Fruit fly (Drosophila melanogaster) whole organism, embryonic: ENCODE data around the gene nst.
A peak's percentile ranks its signal among the peaks of the same experiment; 100 is the strongest.

Source experiments
- ATbp ChIP-seq: fragments of 200-800 bp; sonication (Bioruptor generic); optimal IDR thresholded peaks from 2 replicates; lab custom pipeline; 2017; ENCODE audit warnings: missing biosample characterization, mild to moderate bottlenecking, missing genetic modification characterization, missing genetic modification reagents
- CG10267 ChIP-seq: fragments of 200-800 bp; sonication (Bioruptor generic); optimal IDR thresholded peaks from 2 replicates; lab custom pipeline; 2018; ENCODE audit warnings: missing biosample characterization, mild to moderate bottlenecking, missing genetic modification characterization, moderate library complexity
- CG10321 ChIP-seq: fragments of 200-800 bp; sonication (Bioruptor generic); IDR thresholded peaks from 2 replicates; pipeline ENCODE4 v1.3.6; 2022; ENCODE audit warnings: missing biosample characterization, missing genetic modification characterization
- CG11695 ChIP-seq: fragments of 200-800 bp; sonication (Bioruptor generic); IDR thresholded peaks from 3 replicates; pipeline ENCODE4 v1.3.6; 2022; ENCODE audit warnings: missing biosample characterization, missing genetic modification characterization
- CG11723 ChIP-seq: fragments of 200-800 bp; sonication (Bioruptor generic); optimal IDR thresholded peaks from 2 replicates; lab custom pipeline; 2017; ENCODE audit warnings: missing biosample characterization, mild to moderate bottlenecking, missing genetic modification characterization
- CG12769 ChIP-seq: fragments of 200-800 bp; sonication (Bioruptor generic); optimal IDR thresholded peaks from 2 replicates; lab custom pipeline; 2019; ENCODE audit warnings: missing biosample characterization, mild to moderate bottlenecking, missing genetic modification characterization, moderate library complexity
- CG12942 ChIP-seq: fragments of 200-800 bp; sonication (Bioruptor generic); optimal IDR thresholded peaks from 3 replicates; lab custom pipeline; 2016; ENCODE audit warnings: missing biosample characterization, missing genetic modification characterization
- CG14667 ChIP-seq: fragments of 200-800 bp; sonication (Bioruptor generic); IDR thresholded peaks from 2 replicates; pipeline ENCODE4 v1.3.6; 2022; ENCODE audit warnings: missing biosample characterization, missing genetic modification characterization
- CG16815 ChIP-seq: fragments of 200-800 bp; sonication (Bioruptor generic); optimal IDR thresholded peaks from 3 replicates; lab custom pipeline; 2017; ENCODE audit warnings: missing biosample characterization, mild to moderate bottlenecking, missing genetic modification characterization
- CG17361 ChIP-seq: fragments of 200-800 bp; sonication (Bioruptor generic); IDR thresholded peaks from 3 replicates; pipeline ENCODE4 v1.3.6; 2022; ENCODE audit warnings: missing biosample characterization, missing genetic modification characterization
- CG18011 ChIP-seq: fragments of 200-800 bp; sonication (Bioruptor generic); optimal IDR thresholded peaks from 2 replicates; lab custom pipeline; 2017; ENCODE audit warnings: missing biosample characterization, missing genetic modification characterization, mild to moderate bottlenecking, moderate library complexity, missing genotype
- CG1832 ChIP-seq: fragments of 200-800 bp; sonication (Bioruptor generic); optimal IDR thresholded peaks from 2 replicates; lab custom pipeline; 2017; ENCODE audit warnings: missing biosample characterization, mild to moderate bottlenecking, missing genetic modification characterization, inconsistent platforms
- CG3281 ChIP-seq: fragments of 200-800 bp; sonication (Bioruptor generic); optimal IDR thresholded peaks from 3 replicates; lab custom pipeline; 2017; ENCODE audit warnings: missing biosample characterization, mild to moderate bottlenecking, missing genetic modification characterization
- CG43689 ChIP-seq: fragments of 200-800 bp; sonication (Bioruptor generic); IDR thresholded peaks from 2 replicates; pipeline ENCODE4 v1.3.6; 2022; ENCODE audit warnings: missing biosample characterization, missing genetic modification characterization
- CG4404 ChIP-seq: fragments of 200-800 bp; sonication (Bioruptor generic); IDR thresholded peaks from 2 replicates; pipeline ENCODE4 v1.3.6; 2022; ENCODE audit warnings: missing biosample characterization, missing genetic modification characterization
- CG7271 ChIP-seq: fragments of 200-800 bp; sonication (Bioruptor generic); optimal IDR thresholded peaks from 2 replicates; lab custom pipeline; 2018; ENCODE audit warnings: missing biosample characterization, mild to moderate bottlenecking, missing genetic modification characterization, moderate library complexity
- CG7357 ChIP-seq: fragments of 200-800 bp; sonication (Bioruptor generic); IDR thresholded peaks from 3 replicates; pipeline ENCODE4 v1.3.6; 2022; ENCODE audit warnings: missing biosample characterization, missing genetic modification characterization
- CG7839 ChIP-seq: fragments of 200-800 bp; sonication (Bioruptor generic); optimal IDR thresholded peaks from 3 replicates; lab custom pipeline; 2018; ENCODE audit warnings: missing biosample characterization, mild to moderate bottlenecking, missing genetic modification characterization, moderate library complexity
- Doc3 ChIP-seq: fragments of 200-800 bp; sonication (Bioruptor generic); IDR thresholded peaks from 3 replicates; pipeline ENCODE4 v1.3.6; 2022; ENCODE audit warnings: missing biosample characterization, missing genetic modification characterization; ENCODE audit not compliant: partially characterized antibody
- Eip74EF ChIP-seq, 2 experiments: fragments of 200-800 bp in 1 of 2; fragments of >200 bp in 1 of 2; sonication (Bioruptor generic) in 1 of 2; optimal IDR thresholded peaks; 2 replicates each; lab custom pipeline; 2017 to 2019; ENCODE audit warnings: missing biosample characterization in 2 of 2, missing genetic modification characterization in 2 of 2, mild to moderate bottlenecking in 1 of 2, moderate library complexity in 1 of 2
- Elba2 ChIP-seq: fragments of 200-800 bp; sonication (Bioruptor generic); optimal IDR thresholded peaks from 3 replicates; lab custom pipeline; 2016; ENCODE audit warnings: missing biosample characterization, missing genetic modification characterization
- GATAe ChIP-seq: fragments of 200-800 bp; sonication (Bioruptor generic); conservative IDR thresholded peaks from 2 replicates; pipeline ENCODE4 v1.3.6; 2022; ENCODE audit warnings: missing biosample characterization, missing genetic modification characterization
- Hmr ChIP-seq: fragments of 200-800 bp; sonication (Bioruptor generic); optimal IDR thresholded peaks from 3 replicates; lab custom pipeline; 2017; ENCODE audit warnings: mild to moderate bottlenecking, missing biosample characterization, missing genetic modification reagents, missing genetic modification characterization
- Nf-YB ChIP-seq: fragments of 200-800 bp; sonication (Bioruptor generic); optimal IDR thresholded peaks from 3 replicates; lab custom pipeline; 2019; ENCODE audit warnings: missing biosample characterization, mild to moderate bottlenecking, missing genetic modification characterization, moderate library complexity
- YL-1 ChIP-seq: fragments of 200-800 bp; sonication (Bioruptor generic); optimal IDR thresholded peaks from 3 replicates; lab custom pipeline; 2017; ENCODE audit warnings: missing biosample characterization, mild to moderate bottlenecking, missing genetic modification characterization
- bsh ChIP-seq, 2 experiments: fragments of 200-800 bp; sonication (Bioruptor generic); optimal IDR thresholded peaks; 2 replicates each; lab custom pipeline; 2017 to 2018; ENCODE audit warnings: mild to moderate bottlenecking in 2 of 2, missing biosample characterization in 2 of 2, missing genetic modification characterization in 2 of 2, moderate library complexity in 1 of 2
- cwo ChIP-seq: fragments of 200-800 bp; sonication (Bioruptor generic); optimal IDR thresholded peaks from 3 replicates; lab custom pipeline; 2017; ENCODE audit warnings: missing biosample characterization, missing genetic modification characterization, mild to moderate bottlenecking, moderate library complexity, missing genetic modification reagents
- dpn ChIP-seq, 2 experiments: fragments of 200-800 bp; sonication (Bioruptor generic); optimal IDR thresholded peaks; 3 replicates each; lab custom pipeline; 2016; ENCODE audit warnings: missing biosample characterization in 2 of 2, missing genetic modification characterization in 2 of 2
- ftz-f1 ChIP-seq: fragments of 200-800 bp; sonication (Bioruptor generic); optimal IDR thresholded peaks from 2 replicates; lab custom pipeline; 2016; ENCODE audit warnings: missing biosample characterization, missing genetic modification characterization
- hbn ChIP-seq: fragments of 200-800 bp; sonication (Bioruptor generic); IDR thresholded peaks from 2 replicates; pipeline ENCODE4 v1.3.6; 2022; ENCODE audit warnings: missing biosample characterization, missing genetic modification characterization; ENCODE audit not compliant: partially characterized antibody
- lilli ChIP-seq: fragments of 200-800 bp; sonication (Bioruptor generic); optimal IDR thresholded peaks from 3 replicates; lab custom pipeline; 2016; ENCODE audit warnings: missing biosample characterization, missing genetic modification characterization
- mam ChIP-seq: fragments of 200-800 bp; sonication (Bioruptor generic); optimal IDR thresholded peaks from 3 replicates; lab custom pipeline; 2016; ENCODE audit warnings: missing biosample characterization, missing genetic modification characterization
- onecut ChIP-seq: fragments of 200-800 bp; sonication (Bioruptor generic); IDR thresholded peaks from 2 replicates; pipeline ENCODE4 v1.3.6; 2022; ENCODE audit warnings: missing biosample characterization, missing genetic modification characterization
- phol ChIP-seq: fragments of 200-800 bp; sonication (Bioruptor generic); optimal IDR thresholded peaks from 3 replicates; lab custom pipeline; 2018; ENCODE audit warnings: missing biosample characterization, mild to moderate bottlenecking, missing genetic modification characterization, moderate library complexity
- pnt ChIP-seq: fragments of 200-800 bp; sonication (Bioruptor generic); optimal IDR thresholded peaks from 3 replicates; lab custom pipeline; 2016; ENCODE audit warnings: missing biosample characterization, missing genetic modification characterization
- pum ChIP-seq: fragments of 200-800 bp; sonication (Bioruptor generic); optimal IDR thresholded peaks from 2 replicates; lab custom pipeline; 2016; ENCODE audit warnings: missing biosample characterization, missing genetic modification characterization
- schlank ChIP-seq: fragments of 200-800 bp; sonication (Bioruptor generic); optimal IDR thresholded peaks from 2 replicates; lab custom pipeline; 2018; ENCODE audit warnings: missing biosample characterization, mild to moderate bottlenecking, missing genetic modification characterization
- sens-2 ChIP-seq: fragments of 200-800 bp; sonication (Bioruptor generic); IDR thresholded peaks from 2 replicates; pipeline ENCODE4 v1.3.6; 2022; ENCODE audit warnings: missing biosample characterization, missing genetic modification characterization
- sqz ChIP-seq: fragments of 200-800 bp; sonication (Bioruptor generic); optimal IDR thresholded peaks from 3 replicates; lab custom pipeline; 2018; ENCODE audit warnings: missing biosample characterization, mild to moderate bottlenecking, missing genetic modification characterization
- sr ChIP-seq: fragments of 200-800 bp; sonication (Bioruptor generic); IDR thresholded peaks from 3 replicates; pipeline ENCODE4 v1.3.6; 2022; ENCODE audit warnings: missing biosample characterization, missing genetic modification characterization
- vvl ChIP-seq: fragments of 200-800 bp; sonication (Bioruptor generic); IDR thresholded peaks from 2 replicates; pipeline ENCODE4 v1.3.6; 2022; ENCODE audit warnings: missing biosample characterization, missing genetic modification characterization
- zf30C ChIP-seq: fragments of 200-800 bp; sonication (Bioruptor generic); optimal IDR thresholded peaks from 3 replicates; lab custom pipeline; 2018; ENCODE audit warnings: missing biosample characterization, mild to moderate bottlenecking, missing genetic modification characterization

Gene nst

dm6 chr3L:12495312-12495725, 34.7 kb downstream of the nst start (continued):
- peak; percentile 27 for TF ChIP-seq CG12769
- TF ChIP-seq CG18011 (GFP tag; lab: Kevin White, UChicago): no peak
- no peak for TF ChIP-seq CG7357 (GFP tag; lab: Robert Waterston, UW)
- TF ChIP-seq Hmr (GFP tag; lab: Kevin White, UChicago): no peak
- TF ChIP-seq pum: no peak
- TF ChIP-seq CG3281: peak; percentile 47
- no peak for TF ChIP-seq YL-1 (GFP tag; lab: Kevin White, UChicago)
- TF ChIP-seq Elba2 (GFP tag; lab: Kevin White, UChicago): no peak
- TF ChIP-seq CG43689: no peak
- TF ChIP-seq CG7271 (tag; lab: Kevin White, UChicago): no peak
- peak; percentile 27 to 83 for TF ChIP-seq bsh (GFP tag; optimal IDR thresholded peaks at IDR 0.05; lab: Kevin White, UChicago)
- TF ChIP-seq CG16815 (GFP tag; lab: Kevin White, UChicago): peak; percentile 11
- TF ChIP-seq CG11723 (GFP tag; lab: Kevin White, UChicago): peak; percentile 38
- peak; percentile 71 for TF ChIP-seq CG17361 (GFP tag; lab: Robert Waterston, UW)
- peak; percentile 36 for TF ChIP-seq CG10267
- TF ChIP-seq sens-2 (GFP tag; lab: Robert Waterston, UW): no peak
- no peak for TF ChIP-seq CG1832
- TF ChIP-seq mam (GFP tag; lab: Kevin White, UChicago): peak; percentile 8
- TF ChIP-seq onecut (GFP tag; lab: Robert Waterston, UW): peak; percentile 39
- TF ChIP-seq GATAe: no peak
- TF ChIP-seq phol (tag; lab: Kevin White, UChicago): peak; percentile 48
- TF ChIP-seq Doc3: no peak
- peak; percentile 53 for TF ChIP-seq lilli (GFP tag; lab: Kevin White, UChicago)
- no peak for TF ChIP-seq pnt
- peak in 1 of 2 experiments; percentile 3 for TF ChIP-seq dpn (GFP tag; optimal IDR thresholded peaks at IDR 0.05; lab: Kevin White, UChicago)
- peak; percentile 4 for TF ChIP-seq Nf-YB
- no peak for TF ChIP-seq CG4404
- TF ChIP-seq CG7839 (tag; lab: Kevin White, UChicago): peak; percentile 59
- 0 out of 2 replicates have a peak, but pooled peaks have one; percentile 31 for TF ChIP-seq CG14667
- TF ChIP-seq CG10321: no peak
- peak; percentile 24 for TF ChIP-seq ATbp (GFP tag; lab: Kevin White, UChicago)
- peak; percentile 47 for TF ChIP-seq zf30C
- TF ChIP-seq cwo (GFP tag; lab: Kevin White, UChicago): peak; percentile 12
- TF ChIP-seq CG11695 (GFP tag; lab: Robert Waterston, UW): 0 out of 3 replicates have a peak, but pooled peaks have one; percentile 27
- no peak for TF ChIP-seq hbn (GFP tag; lab: Robert Waterston, UW)
- TF ChIP-seq, all 482 proteins: peak for 135

dm6 chr3L:12494273-12494672, 35.7 kb downstream of the nst start:
- TF ChIP-seq sr (GFP tag; lab: Robert Waterston, UW) (peak; percentile 58; the same call in 1 of the 3 replicates), ftz-f1 (peak; percentile 32), Eip74EF (GFP tag; optimal IDR thresholded peaks at IDR 0.05; lab: Kevin White, UChicago) (peak in 1 of 2 experiments; percentile 85), sqz (peak; percentile 28), CG12942 (GFP tag; lab: Kevin White, UChicago) (no peak), schlank (tag; lab: Kevin White, UChicago) (no peak), vvl (GFP tag; lab: Robert Waterston, UW) (peak; percentile 27; the same call in 1 of the 2 replicates)
- TF ChIP-seq, all 482 proteins: peak for 5
